Worm (Caenorhabditis elegans): ENCODE data around the gene hacd-1.

DNA sequence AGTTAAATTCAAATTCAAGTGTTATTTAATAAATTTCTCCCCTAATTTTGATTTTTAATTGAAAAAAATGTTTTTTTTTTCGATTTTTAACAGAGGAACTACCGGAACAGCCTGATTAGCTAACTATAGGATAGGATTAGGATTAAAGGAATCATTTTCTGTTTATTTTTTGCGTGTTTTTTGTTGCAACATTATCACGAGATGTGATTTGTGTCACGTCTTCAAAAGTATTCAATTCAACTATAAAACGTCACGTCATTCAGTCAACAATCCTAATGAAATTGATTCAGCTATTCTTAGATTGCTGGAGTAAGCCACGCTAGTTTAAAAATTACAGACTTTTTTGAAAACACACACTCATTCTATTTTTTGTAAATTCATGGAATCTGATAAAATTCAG lies 49.4 kb upstream of the hacd-1 start:
- TF ChIP-seq F57C9.4 (tag; optimal IDR thresholded peaks at IDR 0.05) = no peak
- TF ChIP-seq ztf-25 (GFP tag; IDR thresholded peaks at IDR 0.05) = no peak
- no peak for TF ChIP-seq fkh-3 (tag; optimal IDR thresholded peaks at IDR 0.05)
- TF ChIP-seq tlf-1 (GFP tag; optimal IDR thresholded peaks at IDR 0.05) = no peak
- TF ChIP-seq nhr-27 (tag; optimal IDR thresholded peaks at IDR 0.05) = no peak
- TF ChIP-seq pha-4 (tag; optimal IDR thresholded peaks at IDR 0.05) = no peak
- TF ChIP-seq lin-35 (GFP tag; optimal IDR thresholded peaks at IDR 0.05) = no peak
- no peak for TF ChIP-seq hmg-1.2 (GFP tag; IDR thresholded peaks at IDR 0.05)
- no peak for TF ChIP-seq snpc-3.4 (tag; optimal IDR thresholded peaks at IDR 0.05)
- TF ChIP-seq Y79H2A.3 (GFP tag; conservative IDR thresholded peaks at IDR 0.05) = no peak
- no peak for TF ChIP-seq F22D6.2 (tag; optimal IDR thresholded peaks at IDR 0.05)
- no peak for TF ChIP-seq ceh-91 (GFP tag; IDR thresholded peaks at IDR 0.05)

Data from whole organism, young adult.